Worm (Caenorhabditis elegans): Measurements from ENCODE around the gene ZK1086.2.

ZK1086.2 gene

ce11 chrX:13818791-13819190 lies 25.4 kb upstream of the ZK1086.2 start:
- TF ChIP-seq elt-2 (tag; optimal IDR thresholded peaks at IDR 0.05) (peak; percentile 65), tlp-1 (tag; optimal IDR thresholded peaks at IDR 0.05) (no peak), mdl-1 (tag; optimal IDR thresholded peaks at IDR 0.05) (no peak)

- TF ChIP-seq lsy-2 (tag; optimal IDR thresholded peaks at IDR 0.05) (no peak), dsc-1 (tag; optimal IDR thresholded peaks at IDR 0.05) (no peak), fkh-8 (tag; optimal IDR thresholded peaks at IDR 0.05) (no peak), efl-1 (optimal IDR thresholded peaks at IDR 0.05) (no peak), efl-1 (GFP tag; optimal IDR thresholded peaks at IDR 0.05 in 1 of 2) (peak in 1 of 2 experiments; percentile 2), lin-14 (GFP tag; optimal IDR thresholded peaks at IDR 0.05) (peak; percentile 81), aly-2 (tag; optimal IDR thresholded peaks at IDR 0.05) (no peak), F16B12.6 (tag; optimal IDR thresholded peaks at IDR 0.05) (no peak), zip-4 (GFP tag; optimal IDR thresholded peaks at IDR 0.05) (no peak), rnt-1 (tag; optimal IDR thresholded peaks at IDR 0.05) (no peak), C16A3.4 (tag; optimal IDR thresholded peaks at IDR 0.05) (no peak), mdl-1 (tag; optimal IDR thresholded peaks at IDR 0.05) (no peak), irx-1 (tag; optimal IDR thresholded peaks at IDR 0.05) (no peak), fos-1 (tag; optimal IDR thresholded peaks at IDR 0.05) (no peak), fkh-4 (tag; optimal IDR thresholded peaks at IDR 0.05; ENCODE audit: borderline replicate concordance) (no peak), lir-3 (tag; optimal IDR thresholded peaks at IDR 0.05; ENCODE audit: poor library complexity) (no peak), lin-13 (GFP tag; optimal IDR thresholded peaks at IDR 0.05) (no peak), efl-3 (GFP tag; optimal IDR thresholded peaks at IDR 0.05) (no peak), swsn-7 (tag; optimal IDR thresholded peaks at IDR 0.05) (no peak)
These were observed 18.5 kb upstream of the ZK1086.2 start for ce11 chrX:13811929-13812328.

ce11 chrX:13811156-13811555 lies 17.7 kb upstream of the ZK1086.2 start:
- TF ChIP-seq irx-1 (tag; optimal IDR thresholded peaks at IDR 0.05) (no peak), nhr-19 (GFP tag; conservative IDR thresholded peaks at IDR 0.05) (no peak), sox-4 (tag; optimal IDR thresholded peaks at IDR 0.05) (no peak), unc-62 (GFP tag; optimal IDR thresholded peaks at IDR 0.05) (no peak), isw-1 (GFP tag; IDR thresholded peaks at IDR 0.05) (no peak), snu-23 (GFP tag; optimal IDR thresholded peaks at IDR 0.05) (no peak), skn-1 (tag; optimal IDR thresholded peaks at IDR 0.05) (no peak), fkh-10 (GFP tag; optimal IDR thresholded peaks at IDR 0.05) (no peak), hpl-2 (GFP tag; optimal IDR thresholded peaks at IDR 0.05) (no peak), egl-13 (tag; optimal IDR thresholded peaks at IDR 0.05) (no peak)

ce11 chrX:13809773-13810172 lies 16.3 kb upstream of the ZK1086.2 start, which contains the start of gene obr-3:
obr-3 (minus strand) TSS chrX:13809873.
- TF ChIP-seq vab-15 (tag; optimal IDR thresholded peaks at IDR 0.05) (no peak), nhr-76 (tag; optimal IDR thresholded peaks at IDR 0.05) (no peak), unc-86 (tag; optimal IDR thresholded peaks at IDR 0.05) (no peak), xbp-1 (tag; optimal IDR thresholded peaks at IDR 0.05) (no peak), aha-1 (tag; optimal IDR thresholded peaks at IDR 0.05) (no peak), egl-13 (tag; optimal IDR thresholded peaks at IDR 0.05) (no peak), F16B12.6 (tag; optimal IDR thresholded peaks at IDR 0.05) (no peak), sup-37 (GFP tag; optimal IDR thresholded peaks at IDR 0.05) (no peak), jun-1 (tag; optimal IDR thresholded peaks at IDR 0.05) (no peak), pax-3 (tag; optimal IDR thresholded peaks at IDR 0.05) (no peak), sox-4 (tag; optimal IDR thresholded peaks at IDR 0.05) (no peak)

Data from whole organism, L1 larva.